Fruit fly (Drosophila melanogaster) whole organism, embryonic: ENCODE measurements around the gene PolG2.
A peak's percentile ranks its signal among the peaks of the same experiment; 100 is the strongest.

Experiments
- Asciz ChIP-seq: fragments of 200-800 bp; sonication (Bioruptor generic); optimal IDR thresholded peaks from 2 replicates; lab custom pipeline; 2017; ENCODE audit warnings: missing biosample characterization, mild to moderate bottlenecking, missing genetic modification characterization, missing genetic modification reagents
- BtbVII ChIP-seq: fragments of 200-800 bp; sonication (Bioruptor generic); optimal IDR thresholded peaks from 3 replicates; lab custom pipeline; 2017; ENCODE audit warnings: missing biosample characterization, mild to moderate bottlenecking, missing genetic modification characterization
- CG11247 ChIP-seq: fragments of 200-800 bp; sonication (Bioruptor generic); IDR thresholded peaks from 2 replicates; pipeline ENCODE4 v1.3.6; 2022; ENCODE audit warnings: missing biosample characterization, missing genetic modification characterization
- CG11504 ChIP-seq: fragments of 200-800 bp; sonication (Bioruptor generic); optimal IDR thresholded peaks from 3 replicates; lab custom pipeline; 2019; ENCODE audit warnings: missing biosample characterization, mild to moderate bottlenecking, missing genetic modification characterization, moderate library complexity
- CG11695 ChIP-seq: fragments of 200-800 bp; sonication (Bioruptor generic); IDR thresholded peaks from 3 replicates; pipeline ENCODE4 v1.3.6; 2022; ENCODE audit warnings: missing biosample characterization, missing genetic modification characterization
- CG12219 ChIP-seq: fragments of 200-800 bp; sonication (Bioruptor generic); optimal IDR thresholded peaks from 3 replicates; lab custom pipeline; 2018; ENCODE audit warnings: missing biosample characterization, mild to moderate bottlenecking, missing genetic modification characterization
- CG12236 ChIP-seq: fragments of 200-800 bp; sonication (Bioruptor generic); optimal IDR thresholded peaks from 2 replicates; lab custom pipeline; 2016; ENCODE audit warnings: missing biosample characterization, missing genetic modification characterization
- CG12744 ChIP-seq: fragments of 200-800 bp; sonication (Bioruptor generic); optimal IDR thresholded peaks from 2 replicates; lab custom pipeline; 2016; ENCODE audit warnings: missing biosample characterization, missing genetic modification characterization
- CG12769 ChIP-seq: fragments of 200-800 bp; sonication (Bioruptor generic); optimal IDR thresholded peaks from 2 replicates; lab custom pipeline; 2019; ENCODE audit warnings: missing biosample characterization, mild to moderate bottlenecking, missing genetic modification characterization, moderate library complexity
- CG12942 ChIP-seq: fragments of 200-800 bp; sonication (Bioruptor generic); optimal IDR thresholded peaks from 3 replicates; lab custom pipeline; 2016; ENCODE audit warnings: missing biosample characterization, missing genetic modification characterization
- CG13296 ChIP-seq: fragments of 200-800 bp; sonication (Bioruptor generic); optimal IDR thresholded peaks from 3 replicates; lab custom pipeline; 2018; ENCODE audit warnings: missing biosample characterization, mild to moderate bottlenecking, missing genetic modification characterization
- CG13775 ChIP-seq: fragments of 200-800 bp; sonication (Bioruptor generic); optimal IDR thresholded peaks from 3 replicates; lab custom pipeline; 2017; ENCODE audit warnings: missing biosample characterization, mild to moderate bottlenecking, missing genetic modification characterization
- CG13894 ChIP-seq: fragments of 200-800 bp; sonication (Bioruptor generic); optimal IDR thresholded peaks from 3 replicates; lab custom pipeline; 2018; ENCODE audit warnings: missing biosample characterization, mild to moderate bottlenecking, missing genetic modification characterization, moderate library complexity
- CG14441 ChIP-seq: fragments of 200-800 bp; sonication (Bioruptor generic); IDR thresholded peaks from 2 replicates; pipeline ENCODE4 v1.3.6; 2022; ENCODE audit warnings: missing biosample characterization, missing genetic modification characterization
- CG15011 ChIP-seq: fragments of 200-800 bp; sonication (Bioruptor generic); optimal IDR thresholded peaks from 3 replicates; lab custom pipeline; 2018; ENCODE audit warnings: missing biosample characterization, mild to moderate bottlenecking, missing genetic modification characterization
- CG17829 ChIP-seq: fragments of 200-800 bp; optimal IDR thresholded peaks from 2 replicates; lab custom pipeline; 2019; ENCODE audit warnings: missing biosample characterization, mild to moderate bottlenecking, missing genetic modification characterization, moderate library complexity
- CG2199 ChIP-seq: fragments of 200-800 bp; sonication (Bioruptor generic); IDR thresholded peaks from 3 replicates; pipeline ENCODE4 v1.3.6; 2022; ENCODE audit warnings: missing biosample characterization, missing genetic modification characterization
- CG2712 ChIP-seq: fragments of 200-800 bp; optimal IDR thresholded peaks from 3 replicates; lab custom pipeline; 2019; ENCODE audit warnings: missing biosample characterization, mild to moderate bottlenecking, missing genetic modification characterization, moderate library complexity
- CG7963 ChIP-seq: fragments of 200-800 bp; sonication (Bioruptor generic); IDR thresholded peaks from 3 replicates; pipeline ENCODE4 v1.3.6; 2022; ENCODE audit warnings: missing biosample characterization, missing genetic modification characterization; ENCODE audit not compliant: partially characterized antibody
- CG8359 ChIP-seq: fragments of 200-800 bp; sonication (Bioruptor generic); optimal IDR thresholded peaks from 2 replicates; lab custom pipeline; 2017; ENCODE audit warnings: missing biosample characterization, mild to moderate bottlenecking, missing genetic modification characterization, borderline replicate concordance
- CG9215 ChIP-seq: fragments of 200-800 bp; sonication (Bioruptor generic); IDR thresholded peaks from 2 replicates; pipeline ENCODE4 v1.3.6; 2022; ENCODE audit warnings: missing biosample characterization, missing genetic modification characterization
- CoRest ChIP-seq: fragments of 200-800 bp; sonication (Bioruptor generic); optimal IDR thresholded peaks from 3 replicates; lab custom pipeline; 2018; ENCODE audit warnings: missing biosample characterization, mild to moderate bottlenecking, missing genetic modification characterization, moderate library complexity
- D ChIP-seq, 2 experiments: fragments of 200-800 bp in 1 of 2; fragments of >200 bp in 1 of 2; sonication (Bioruptor generic) in 1 of 2; optimal IDR thresholded peaks; 2 replicates in 1 of 2; 3 replicates in 1 of 2; lab custom pipeline; 2017; ENCODE audit warnings: mild to moderate bottlenecking in 1 of 2, missing biosample characterization in 1 of 2, missing genetic modification characterization in 1 of 2, missing genetic modification reagents in 1 of 2
- Dad ChIP-seq: fragments of 200-800 bp; sonication (Bioruptor generic); optimal IDR thresholded peaks from 3 replicates; lab custom pipeline; 2016; ENCODE audit warnings: missing biosample characterization, missing genetic modification characterization
- Dbx ChIP-seq: fragments of 200-800 bp; sonication (Bioruptor generic); IDR thresholded peaks from 3 replicates; pipeline ENCODE4 v1.3.6; 2022; ENCODE audit warnings: missing biosample characterization, missing genetic modification characterization
- Dek ChIP-seq: fragments of 200-800 bp; sonication (Bioruptor generic); optimal IDR thresholded peaks from 3 replicates; lab custom pipeline; 2019; ENCODE audit warnings: missing biosample characterization, mild to moderate bottlenecking, missing genetic modification characterization, moderate library complexity
- Dfd ChIP-seq, 2 experiments: fragments of >200 bp; optimal IDR thresholded peaks; 2 replicates each; lab custom pipeline; 2017; ENCODE audit warnings: missing biosample characterization in 2 of 2, missing genetic modification characterization in 2 of 2
- Doc2 ChIP-seq: fragments of 200-800 bp; sonication (Bioruptor generic); IDR thresholded peaks from 2 replicates; pipeline ENCODE4 v1.3.6; 2022; ENCODE audit warnings: missing biosample characterization, missing genetic modification characterization
- Dref ChIP-seq: fragments of 200-800 bp; sonication (Bioruptor generic); IDR thresholded peaks from 2 replicates; pipeline ENCODE4 v1.3.6; 2022; ENCODE audit warnings: missing biosample characterization, missing genetic modification characterization
- Gsc ChIP-seq: fragments of 200-800 bp; sonication (Bioruptor generic); IDR thresholded peaks from 2 replicates; pipeline ENCODE4 v1.3.6; 2022; ENCODE audit warnings: missing biosample characterization, missing genetic modification characterization
- HHEX ChIP-seq: fragments of 200-800 bp; sonication (Bioruptor generic); optimal IDR thresholded peaks from 3 replicates; lab custom pipeline; 2017; ENCODE audit warnings: missing biosample characterization, mild to moderate bottlenecking, missing genetic modification characterization, missing genetic modification reagents
- HLH4C ChIP-seq: fragments of 200-800 bp; sonication (Bioruptor generic); IDR thresholded peaks from 3 replicates; pipeline ENCODE4 v1.3.6; 2022; ENCODE audit warnings: missing biosample characterization, missing genetic modification characterization; ENCODE audit not compliant: partially characterized antibody
- Hey ChIP-seq: fragments of 200-800 bp; sonication (Bioruptor generic); optimal IDR thresholded peaks from 3 replicates; lab custom pipeline; 2018; ENCODE audit warnings: missing biosample characterization, mild to moderate bottlenecking, missing genetic modification characterization
- Kr ChIP-seq: fragments of 200-800 bp; sonication (Bioruptor generic); optimal IDR thresholded peaks from 2 replicates; lab custom pipeline; 2017; ENCODE audit warnings: missing biosample characterization, mild to moderate bottlenecking, missing genetic modification characterization
- NC2α ChIP-seq: fragments of 200-800 bp; sonication (Bioruptor generic); optimal IDR thresholded peaks from 2 replicates; lab custom pipeline; 2016; ENCODE audit warnings: missing biosample characterization, missing genetic modification characterization
- Pdp1 ChIP-seq, 2 experiments: fragments of 200-800 bp; sonication (Bioruptor generic); optimal IDR thresholded peaks; 3 replicates each; lab custom pipeline; 2016; ENCODE audit warnings: missing biosample characterization in 2 of 2, missing genetic modification characterization in 2 of 2, mild to moderate bottlenecking in 1 of 2, moderate library complexity in 1 of 2
- Sry-δ ChIP-seq: fragments of 200-800 bp; sonication (Bioruptor generic); optimal IDR thresholded peaks from 2 replicates; lab custom pipeline; 2016; ENCODE audit warnings: missing biosample characterization, missing genetic modification characterization
- disco-r ChIP-seq: fragments of 200-800 bp; sonication (Bioruptor generic); optimal IDR thresholded peaks from 2 replicates; lab custom pipeline; 2016; ENCODE audit warnings: missing biosample characterization, missing genetic modification characterization
- gcm ChIP-seq: fragments of 200-800 bp; sonication (Bioruptor generic); optimal IDR thresholded peaks from 2 replicates; lab custom pipeline; 2019; ENCODE audit warnings: missing biosample characterization, mild to moderate bottlenecking, missing genetic modification characterization, moderate library complexity
- her ChIP-seq: fragments of 200-800 bp; sonication (Bioruptor generic); optimal IDR thresholded peaks from 2 replicates; lab custom pipeline; 2016; ENCODE audit warnings: missing biosample characterization, missing genetic modification characterization
- klu ChIP-seq: fragments of 200-800 bp; sonication (Bioruptor generic); IDR thresholded peaks from 2 replicates; pipeline ENCODE4 v1.3.6; 2022; ENCODE audit warnings: missing biosample characterization, missing genetic modification characterization
- mirr ChIP-seq: fragments of 200-800 bp; sonication (Bioruptor generic); optimal IDR thresholded peaks from 3 replicates; lab custom pipeline; 2018; ENCODE audit warnings: missing biosample characterization, mild to moderate bottlenecking, missing genetic modification characterization
- nom ChIP-seq: fragments of 200-800 bp; sonication (Bioruptor generic); optimal IDR thresholded peaks from 2 replicates; lab custom pipeline; 2017; ENCODE audit warnings: missing biosample characterization, missing genetic modification characterization, mild to moderate bottlenecking, moderate library complexity, missing genetic modification reagents
- rib ChIP-seq: fragments of 200-800 bp; sonication (Bioruptor generic); IDR thresholded peaks from 2 replicates; pipeline ENCODE4 v1.3.6; 2022; ENCODE audit warnings: missing biosample characterization, missing genetic modification characterization
- run ChIP-seq: fragments of 200-800 bp; sonication (Bioruptor generic); optimal IDR thresholded peaks from 3 replicates; lab custom pipeline; 2018; ENCODE audit warnings: missing biosample characterization, mild to moderate bottlenecking, missing genetic modification characterization
- slp2 ChIP-seq: fragments of 200-800 bp; sonication (Bioruptor generic); optimal IDR thresholded peaks from 2 replicates; lab custom pipeline; 2016; ENCODE audit warnings: missing biosample characterization, missing genetic modification characterization
- unc-4 ChIP-seq: fragments of 200-800 bp; sonication (Bioruptor generic); IDR thresholded peaks from 2 replicates; pipeline ENCODE4 v1.3.6; 2022; ENCODE audit warnings: missing biosample characterization, missing genetic modification characterization; ENCODE audit not compliant: partially characterized antibody
- zen ChIP-seq: fragments of 200-800 bp; sonication (Bioruptor generic); optimal IDR thresholded peaks from 3 replicates; lab custom pipeline; 2018; ENCODE audit warnings: missing biosample characterization, mild to moderate bottlenecking, missing genetic modification characterization, moderate library complexity
- zf30C ChIP-seq: fragments of 200-800 bp; sonication (Bioruptor generic); optimal IDR thresholded peaks from 3 replicates; lab custom pipeline; 2018; ENCODE audit warnings: missing biosample characterization, mild to moderate bottlenecking, missing genetic modification characterization

The PolG2 gene

DNA sequence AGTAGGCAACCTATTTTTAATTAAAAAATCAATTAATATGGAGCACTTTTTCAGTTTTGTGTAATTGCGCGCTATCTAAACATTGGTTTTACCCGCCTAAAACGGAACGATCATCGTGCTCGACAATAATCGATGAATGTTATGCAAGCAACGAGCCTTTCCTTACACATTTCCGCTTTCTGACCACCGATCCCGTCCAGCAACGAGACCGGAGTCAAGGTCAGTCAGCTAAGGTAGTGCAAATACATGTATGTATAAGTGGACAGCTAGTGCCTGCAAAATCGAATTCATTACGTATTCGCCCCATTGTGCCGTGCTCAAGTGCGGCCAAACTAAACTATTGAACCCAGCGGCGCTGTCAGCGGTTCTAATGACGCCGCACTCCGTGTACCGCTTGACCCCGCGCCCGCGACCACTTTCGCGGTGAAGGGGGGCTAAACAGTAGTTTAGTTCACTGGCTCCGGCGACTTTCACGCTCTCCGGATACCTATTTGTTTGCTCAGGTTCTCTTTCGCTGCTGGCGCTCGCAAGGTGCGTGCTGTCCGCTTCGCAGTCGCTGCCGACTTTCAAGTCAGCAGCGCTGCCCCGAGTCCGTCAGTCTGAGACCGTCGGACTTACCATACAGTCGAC is 29.8 kb downstream of the PolG2 start, which contains the start of gene CAH1 (continued):
- TF ChIP-seq run (no peak), klu (GFP tag; lab: Robert Waterston, UW) (0 out of 2 replicates have a peak, but pooled peaks have one; percentile 16), CG12219 (GFP tag; lab: Kevin White, UChicago) (no peak), nom (GFP tag; lab: Kevin White, UChicago) (no peak), Dad (no peak), CG8359 (GFP tag; lab: Kevin White, UChicago) (no peak), Dfd (GFP tag; optimal IDR thresholded peaks at IDR 0.05; lab: Kevin White, UChicago) (no peak), gcm (GFP tag; lab: Kevin White, UChicago) (no peak), NC2α (GFP tag; lab: Kevin White, UChicago) (no peak), HLH4C (GFP tag; lab: Robert Waterston, UW) (no peak), CG7963 (no peak), HHEX (GFP tag; lab: Kevin White, UChicago) (no peak), Sry-δ (GFP tag; lab: Kevin White, UChicago) (no peak), Asciz (GFP tag; lab: Kevin White, UChicago) (no peak), mirr (no peak), BtbVII (no peak), CG17829 (tag; lab: Kevin White, UChicago) (no peak), Pdp1 (GFP tag; optimal IDR thresholded peaks at IDR 0.05; lab: Kevin White, UChicago) (peak in 1 of 2 experiments; percentile 80), Doc2 (GFP tag; lab: Robert Waterston, UW) (no peak), Hey (tag; lab: Kevin White, UChicago) (no peak), CG14441 (GFP tag; lab: Robert Waterston, UW) (no peak), CG12942 (no peak), slp2 (GFP tag; lab: Kevin White, UChicago) (no peak), CG12236 (GFP tag; lab: Kevin White, UChicago) (no peak), CG13296 (no peak), Dref (GFP tag; lab: Robert Waterston, UW) (no peak), disco-r (GFP tag; lab: Kevin White, UChicago) (no peak), unc-4 (GFP tag; lab: Robert Waterston, UW) (no peak), zen (tag; lab: Kevin White, UChicago) (no peak), zf30C (GFP tag; lab: Kevin White, UChicago) (no peak), CoRest (tag; lab: Kevin White, UChicago) (no peak), her (GFP tag; lab: Kevin White, UChicago) (no peak), rib (GFP tag; lab: Robert Waterston, UW) (peak; percentile 54; the same call in 1 of the 2 replicates), CG12769 (peak; percentile 83), D (optimal IDR thresholded peaks at IDR 0.05; lab: Kevin White, UChicago) (no peak), D (GFP tag; optimal IDR thresholded peaks at IDR 0.05; lab: Kevin White, UChicago) (no peak), CG12744 (no peak), CG13894 (no peak), Kr (GFP tag; lab: Kevin White, UChicago) (no peak), Gsc (GFP tag; lab: Robert Waterston, UW) (no peak), CG2199 (GFP tag; lab: Robert Waterston, UW) (no peak), CG9215 (GFP tag; lab: Robert Waterston, UW) (no peak), CG15011 (GFP tag; lab: Kevin White, UChicago) (no peak), CG13775 (no peak), CG11695 (GFP tag; lab: Robert Waterston, UW) (no peak), CG11504 (no peak), CG11247 (no peak), CG2712 (tag; lab: Kevin White, UChicago) (no peak), Dek (no peak), Dbx (GFP tag; lab: Robert Waterston, UW) (peak; percentile 44; the same call in 1 of the 3 replicates)
